Fruit fly (Drosophila melanogaster) whole organism, embryonic: ENCODE results near the gene tws.

Experiments
- Aef1 ChIP-seq: fragments of 200-800 bp; sonication (Bioruptor generic); IDR thresholded peaks from 3 replicates; pipeline ENCODE4 v1.3.6; 2022; ENCODE audit warnings: missing biosample characterization, missing genetic modification characterization
- Bgb ChIP-seq: fragments of 200-800 bp; sonication (Bioruptor generic); IDR thresholded peaks from 2 replicates; pipeline ENCODE4 v1.3.6; 2022; ENCODE audit warnings: missing biosample characterization, missing genetic modification characterization; ENCODE audit not compliant: partially characterized antibody
- CG10147 ChIP-seq: fragments of 200-800 bp; sonication (Bioruptor generic); optimal IDR thresholded peaks from 2 replicates; lab custom pipeline; 2019; ENCODE audit warnings: missing biosample characterization, mild to moderate bottlenecking, missing genetic modification characterization, moderate library complexity
- CG10321 ChIP-seq: fragments of 200-800 bp; sonication (Bioruptor generic); IDR thresholded peaks from 2 replicates; pipeline ENCODE4 v1.3.6; 2022; ENCODE audit warnings: missing biosample characterization, missing genetic modification characterization
- CG12769 ChIP-seq: fragments of 200-800 bp; sonication (Bioruptor generic); optimal IDR thresholded peaks from 2 replicates; lab custom pipeline; 2019; ENCODE audit warnings: missing biosample characterization, mild to moderate bottlenecking, missing genetic modification characterization, moderate library complexity
- CG13624 ChIP-seq: fragments of 200-800 bp; sonication (Bioruptor generic); optimal IDR thresholded peaks from 2 replicates; lab custom pipeline; 2016; ENCODE audit warnings: missing biosample characterization, missing genetic modification characterization
- CG1603 ChIP-seq: fragments of 200-800 bp; sonication (Bioruptor generic); optimal IDR thresholded peaks from 2 replicates; lab custom pipeline; 2019; ENCODE audit warnings: missing biosample characterization, mild to moderate bottlenecking, missing genetic modification characterization, moderate library complexity
- CG17186 ChIP-seq: fragments of 200-800 bp; sonication (Bioruptor generic); optimal IDR thresholded peaks from 3 replicates; lab custom pipeline; 2017; ENCODE audit warnings: missing biosample characterization, missing genetic modification reagents, missing genetic modification characterization
- CG1792 ChIP-seq: fragments of 200-800 bp; sonication (Bioruptor generic); optimal IDR thresholded peaks from 2 replicates; lab custom pipeline; 2016; ENCODE audit warnings: missing biosample characterization, missing genetic modification characterization
- CG3407 ChIP-seq: fragments of 200-800 bp; sonication (Bioruptor generic); optimal IDR thresholded peaks from 2 replicates; lab custom pipeline; 2018; ENCODE audit warnings: missing biosample characterization, mild to moderate bottlenecking, missing genetic modification characterization
- CG34376 ChIP-seq: fragments of 200-800 bp; sonication (Bioruptor generic); optimal IDR thresholded peaks from 2 replicates; lab custom pipeline; 2018; ENCODE audit warnings: missing biosample characterization, mild to moderate bottlenecking, missing genetic modification characterization
- CG4360 ChIP-seq: fragments of 200-800 bp; sonication (Bioruptor generic); IDR thresholded peaks from 2 replicates; pipeline ENCODE4 v1.3.6; 2022; ENCODE audit warnings: missing biosample characterization, missing genetic modification characterization
- CG4424 ChIP-seq: fragments of 200-800 bp; sonication (Bioruptor generic); optimal IDR thresholded peaks from 3 replicates; lab custom pipeline; 2016; ENCODE audit warnings: missing biosample characterization, missing genetic modification characterization
- CG4854 ChIP-seq: fragments of 200-800 bp; sonication (Bioruptor generic); optimal IDR thresholded peaks from 2 replicates; lab custom pipeline; 2016; ENCODE audit warnings: missing biosample characterization, missing genetic modification characterization, inconsistent platforms
- CG6175 ChIP-seq: fragments of 200-800 bp; sonication (Bioruptor generic); IDR thresholded peaks from 3 replicates; pipeline ENCODE4 v1.3.6; 2022; ENCODE audit warnings: missing biosample characterization, missing genetic modification characterization
- CG6683 ChIP-seq: fragments of 200-800 bp; sonication (Bioruptor generic); optimal IDR thresholded peaks from 2 replicates; lab custom pipeline; 2017; ENCODE audit warnings: missing biosample characterization, mild to moderate bottlenecking, missing genetic modification characterization, missing genetic modification reagents
- CG7745 ChIP-seq: fragments of 200-800 bp; sonication (Bioruptor generic); optimal IDR thresholded peaks from 2 replicates; lab custom pipeline; 2018; ENCODE audit warnings: missing biosample characterization, mild to moderate bottlenecking, missing genetic modification characterization, moderate library complexity
- CG8924 ChIP-seq: fragments of 200-800 bp; optimal IDR thresholded peaks from 3 replicates; lab custom pipeline; 2019; ENCODE audit warnings: missing biosample characterization, mild to moderate bottlenecking, missing genetic modification characterization, moderate library complexity
- CG9876 ChIP-seq: fragments of 200-800 bp; sonication (Bioruptor generic); optimal IDR thresholded peaks from 2 replicates; lab custom pipeline; 2016; ENCODE audit warnings: missing biosample characterization, missing genetic modification characterization
- D19A ChIP-seq: fragments of 200-800 bp; optimal IDR thresholded peaks from 3 replicates; lab custom pipeline; 2019; ENCODE audit warnings: missing biosample characterization, mild to moderate bottlenecking, missing genetic modification characterization, moderate library complexity
- Dll ChIP-seq: fragments of 200-800 bp; sonication (Bioruptor generic); IDR thresholded peaks from 4 replicates; pipeline ENCODE4 v1.3.6; 2022; ENCODE audit warnings: missing biosample characterization, missing genetic modification characterization; ENCODE audit not compliant: partially characterized antibody
- Gug ChIP-seq: fragments of 200-800 bp; sonication (Bioruptor generic); IDR thresholded peaks from 4 replicates; pipeline ENCODE4 v1.3.6; 2022; ENCODE audit warnings: missing biosample characterization, missing genetic modification characterization
- HLH3B ChIP-seq: fragments of 200-800 bp; sonication (Bioruptor generic); IDR thresholded peaks from 2 replicates; pipeline ENCODE4 v1.3.6; 2022; ENCODE audit warnings: missing biosample characterization, missing genetic modification characterization
- Hr39 ChIP-seq: fragments of >200 bp; optimal IDR thresholded peaks from 2 replicates; lab custom pipeline; 2017
- Sox102F ChIP-seq: fragments of 200-800 bp; sonication (Bioruptor generic); optimal IDR thresholded peaks from 2 replicates; lab custom pipeline; 2018; ENCODE audit warnings: missing biosample characterization, mild to moderate bottlenecking, missing genetic modification characterization, moderate library complexity
- Vsx1 ChIP-seq: fragments of 200-800 bp; sonication (Bioruptor generic); optimal IDR thresholded peaks from 2 replicates; lab custom pipeline; 2017; ENCODE audit warnings: missing biosample characterization, mild to moderate bottlenecking, missing genetic modification characterization, missing genetic modification reagents
- Xbp1 ChIP-seq: fragments of 200-800 bp; sonication (Bioruptor generic); optimal IDR thresholded peaks from 3 replicates; lab custom pipeline; 2016; ENCODE audit warnings: missing biosample characterization, mild to moderate bottlenecking, missing genetic modification characterization
- ara ChIP-seq: fragments of 200-800 bp; sonication (Bioruptor generic); IDR thresholded peaks from 2 replicates; pipeline ENCODE4 v1.3.6; 2022; ENCODE audit warnings: missing biosample characterization, missing genetic modification characterization
- bbx ChIP-seq: fragments of 200-800 bp; sonication (Bioruptor generic); IDR thresholded peaks from 2 replicates; pipeline ENCODE4 v1.3.6; 2022; ENCODE audit warnings: missing biosample characterization, missing genetic modification characterization; ENCODE audit not compliant: partially characterized antibody
- chm ChIP-seq: fragments of 200-800 bp; sonication (Bioruptor generic); IDR thresholded peaks from 2 replicates; pipeline ENCODE4 v1.3.6; 2022; ENCODE audit warnings: missing biosample characterization, missing genetic modification characterization
- crol ChIP-seq: fragments of 200-800 bp; sonication (Bioruptor generic); IDR thresholded peaks from 2 replicates; pipeline ENCODE4 v1.3.6; 2022; ENCODE audit warnings: missing biosample characterization, missing genetic modification characterization
- fd102C ChIP-seq: fragments of 200-800 bp; sonication (Bioruptor generic); optimal IDR thresholded peaks from 2 replicates; lab custom pipeline; 2018; ENCODE audit warnings: missing biosample characterization, mild to moderate bottlenecking, missing genetic modification characterization, moderate library complexity
- gcm2 ChIP-seq: fragments of 200-800 bp; sonication (Bioruptor generic); optimal IDR thresholded peaks from 2 replicates; lab custom pipeline; 2016; ENCODE audit warnings: missing biosample characterization, missing genetic modification characterization
- gsb ChIP-seq: fragments of 200-800 bp; sonication (Bioruptor generic); IDR thresholded peaks from 2 replicates; pipeline ENCODE4 v1.3.6; 2022; ENCODE audit warnings: missing biosample characterization, missing genetic modification characterization
- hth ChIP-seq: fragments of >200 bp; optimal IDR thresholded peaks from 2 replicates; lab custom pipeline; 2017; ENCODE audit warnings: inconsistent platforms
- insv ChIP-seq, 2 experiments: fragments of 200-800 bp; sonication (Bioruptor generic); optimal IDR thresholded peaks; 3 replicates each; lab custom pipeline; 2016 to 2018; ENCODE audit warnings: missing biosample characterization in 2 of 2, missing genetic modification characterization in 2 of 2
- p53 ChIP-seq: fragments of 200-800 bp; sonication (Bioruptor generic); optimal IDR thresholded peaks from 2 replicates; lab custom pipeline; 2016; ENCODE audit warnings: missing biosample characterization, missing genetic modification characterization
- pan ChIP-seq, 4 experiments: fragments of >200 bp in 3 of 4; fragments of 200-800 bp in 1 of 4; sonication (Bioruptor generic) in 1 of 4; optimal IDR thresholded peaks in 3 of 4; IDR thresholded peaks in 1 of 4; 2 replicates each; pipeline versions ENCODE4 v1.3.6 to Lab custom; 2017 to 2022; ENCODE audit warnings: missing biosample characterization in 2 of 4, missing genetic modification characterization in 2 of 4, mixed read lengths in 1 of 4
- pnt ChIP-seq: fragments of 200-800 bp; sonication (Bioruptor generic); optimal IDR thresholded peaks from 3 replicates; lab custom pipeline; 2016; ENCODE audit warnings: missing biosample characterization, missing genetic modification characterization
- repo ChIP-seq: fragments of 200-800 bp; sonication (Bioruptor generic); optimal IDR thresholded peaks from 2 replicates; lab custom pipeline; 2016; ENCODE audit warnings: missing biosample characterization, missing genetic modification characterization
- salm ChIP-seq: fragments of 200-800 bp; sonication (Bioruptor generic); optimal IDR thresholded peaks from 2 replicates; lab custom pipeline; 2018; ENCODE audit warnings: missing biosample characterization, mild to moderate bottlenecking, missing genetic modification characterization
- sisA ChIP-seq: fragments of 200-800 bp; sonication (Bioruptor generic); IDR thresholded peaks from 2 replicates; pipeline ENCODE4 v1.3.6; 2022; ENCODE audit warnings: missing biosample characterization, missing genetic modification characterization
- stc ChIP-seq: fragments of 200-800 bp; sonication (Bioruptor generic); IDR thresholded peaks from 2 replicates; pipeline ENCODE4 v1.3.6; 2022; ENCODE audit warnings: missing biosample characterization, missing genetic modification characterization
- stwl ChIP-seq: fragments of 200-800 bp; sonication (Bioruptor generic); optimal IDR thresholded peaks from 3 replicates; lab custom pipeline; 2018; ENCODE audit warnings: missing biosample characterization, mild to moderate bottlenecking, missing genetic modification characterization, moderate library complexity
- tap ChIP-seq: fragments of 200-800 bp; optimal IDR thresholded peaks from 3 replicates; lab custom pipeline; 2019; ENCODE audit warnings: missing biosample characterization, mild to moderate bottlenecking, missing genetic modification characterization, moderate library complexity
- tgo ChIP-seq: fragments of 200-800 bp; sonication (Bioruptor generic); IDR thresholded peaks from 3 replicates; pipeline ENCODE4 v1.3.6; 2022; ENCODE audit warnings: missing biosample characterization, missing genetic modification characterization
- tna ChIP-seq: fragments of 200-800 bp; sonication (Bioruptor generic); IDR thresholded peaks from 2 replicates; pipeline ENCODE4 v1.3.6; 2022; ENCODE audit warnings: missing biosample characterization, missing genetic modification characterization; ENCODE audit not compliant: partially characterized antibody
- twi ChIP-seq: fragments of 200-800 bp; optimal IDR thresholded peaks from 2 replicates; lab custom pipeline; 2019; ENCODE audit warnings: missing biosample characterization, mild to moderate bottlenecking, missing genetic modification characterization, moderate library complexity
- wek ChIP-seq: fragments of 200-800 bp; sonication (Bioruptor generic); optimal IDR thresholded peaks from 3 replicates; lab custom pipeline; 2018; ENCODE audit warnings: missing biosample characterization, mild to moderate bottlenecking, missing genetic modification characterization, moderate library complexity
- zen2 ChIP-seq: fragments of 200-800 bp; sonication (Bioruptor generic); IDR thresholded peaks from 3 replicates; pipeline ENCODE4 v1.3.6; 2022; ENCODE audit warnings: missing biosample characterization, missing genetic modification characterization; ENCODE audit not compliant: partially characterized antibody

The tws gene

dm6 chr3R:10109212-10109880 lies 30.2 kb downstream of the tws start (continued):
- TF ChIP-seq gcm2, result no peak
- TF ChIP-seq chm (GFP tag; lab: Robert Waterston, UW), result no peak
- TF ChIP-seq CG8924 (tag; lab: Kevin White, UChicago), result no peak
- TF ChIP-seq Gug (GFP tag; lab: Robert Waterston, UW), result no peak
- TF ChIP-seq Vsx1 (GFP tag; lab: Kevin White, UChicago), result no peak
- TF ChIP-seq ara (GFP tag; lab: Robert Waterston, UW), result 0 out of 2 replicates have a peak, but pooled peaks have one; percentile 17
- no peak for TF ChIP-seq repo
- no peak for TF ChIP-seq salm (tag; lab: Kevin White, UChicago)
- no peak for TF ChIP-seq Hr39 (lab: Kevin White, UChicago)
- TF ChIP-seq CG13624 (GFP tag; lab: Kevin White, UChicago), result no peak
- TF ChIP-seq hth (lab: Kevin White, UChicago), result no peak
- no peak for TF ChIP-seq p53
- TF ChIP-seq CG4854 (GFP tag; lab: Kevin White, UChicago), result no peak
- TF ChIP-seq Xbp1 (GFP tag; lab: Kevin White, UChicago), result no peak
- no peak for TF ChIP-seq bbx
- TF ChIP-seq CG12769 (tag; lab: Kevin White, UChicago), result no peak
- no peak for TF ChIP-seq CG6683 (GFP tag; lab: Kevin White, UChicago)
- no peak for TF ChIP-seq crol (GFP tag; lab: Robert Waterston, UW)
- no peak for TF ChIP-seq CG1603 (tag; lab: Kevin White, UChicago)
- peak; percentile 22 for TF ChIP-seq CG34376 (GFP tag; lab: Kevin White, UChicago)
- peak; percentile 53; the same call in 2 of the 4 replicates for TF ChIP-seq Dll (GFP tag; lab: Robert Waterston, UW)
- TF ChIP-seq CG7745 (tag; lab: Kevin White, UChicago), result no peak
- no peak for TF ChIP-seq gsb (GFP tag; lab: Robert Waterston, UW)
- TF ChIP-seq stc (GFP tag; lab: Robert Waterston, UW), result no peak
- no peak for TF ChIP-seq CG10321 (GFP tag; lab: Robert Waterston, UW)
- TF ChIP-seq tgo, result no peak
- no peak for TF ChIP-seq wek (GFP tag; lab: Kevin White, UChicago)
- no peak for TF ChIP-seq HLH3B (GFP tag; lab: Robert Waterston, UW)
- TF ChIP-seq CG9876 (GFP tag; lab: Kevin White, UChicago), result no peak
- no peak for TF ChIP-seq CG6175 (GFP tag; lab: Robert Waterston, UW)
- TF ChIP-seq Aef1 (GFP tag; lab: Robert Waterston, UW), result no peak
- no peak for TF ChIP-seq twi (tag; lab: Kevin White, UChicago)
- no peak for TF ChIP-seq sisA (GFP tag; lab: Robert Waterston, UW)
- TF ChIP-seq tna (GFP tag; lab: Robert Waterston, UW), result no peak
- no peak for TF ChIP-seq tap (tag; lab: Kevin White, UChicago)
- TF ChIP-seq D19A, result peak; percentile 94
- TF ChIP-seq fd102C (GFP tag; lab: Kevin White, UChicago), result no peak
- no peak for TF ChIP-seq CG17186 (GFP tag; lab: Kevin White, UChicago)
- no peak for TF ChIP-seq CG3407 (GFP tag; lab: Kevin White, UChicago)
- no peak; the same call in 1 of the 2 replicates for TF ChIP-seq CG4360 (GFP tag; lab: Robert Waterston, UW)
- TF ChIP-seq zen2, result no peak
- TF ChIP-seq Sox102F, result no peak
- TF ChIP-seq stwl (tag; lab: Kevin White, UChicago), result no peak
- TF ChIP-seq pan (optimal IDR thresholded peaks at IDR 0.05; lab: Kevin White, UChicago), result no peak
- peak in 1 of 2 experiments; percentile 34 for TF ChIP-seq pan (GFP tag; optimal IDR thresholded peaks at IDR 0.05 in 1 of 2, IDR thresholded peaks at IDR 0.05 in 1 of 2)
- TF ChIP-seq CG10147 (GFP tag; lab: Kevin White, UChicago), result no peak
- no peak for TF ChIP-seq CG1792 (GFP tag; lab: Kevin White, UChicago)
- TF ChIP-seq pnt (GFP tag; lab: Kevin White, UChicago), result no peak
- TF ChIP-seq insv (GFP tag; optimal IDR thresholded peaks at IDR 0.05; lab: Kevin White, UChicago), result peak; percentile 94 to 95
- no peak for TF ChIP-seq CG4424 (GFP tag; lab: Kevin White, UChicago)
- TF ChIP-seq Bgb (GFP tag; lab: Robert Waterston, UW), result no peak
